Fruit fly (Drosophila melanogaster): Measurements from ENCODE around the gene Fit1.

Gene Fit1

DNA sequence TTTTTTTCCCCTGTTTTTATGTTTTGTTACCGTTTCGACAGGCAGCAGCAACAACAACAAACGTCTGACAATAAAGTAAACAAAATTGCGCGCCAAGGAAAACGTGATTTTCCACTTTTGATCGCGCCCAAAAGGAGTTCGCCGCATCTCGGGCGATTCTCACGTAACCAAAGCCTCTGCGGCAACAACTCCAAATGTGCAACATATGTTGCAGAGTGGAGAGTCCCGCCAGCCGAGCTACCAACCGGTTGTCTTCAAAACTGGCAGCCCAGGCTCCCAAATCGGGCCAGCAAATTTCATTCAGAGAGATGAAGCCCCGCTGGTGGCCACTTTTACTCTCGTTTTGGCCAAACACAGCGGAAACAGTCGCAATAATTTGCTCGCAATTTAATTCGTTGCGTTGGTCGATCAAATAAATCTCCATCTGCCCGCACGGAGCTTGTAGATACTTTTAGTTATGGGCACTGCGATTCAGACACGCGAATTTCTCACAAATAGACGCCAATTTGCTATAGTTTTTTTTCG, 47.9 kb upstream of the Fit1 start:
- no peak for TF ChIP-seq gce (GFP tag; IDR thresholded peaks at IDR 0.05)
- TF ChIP-seq CG31388 (GFP tag; optimal IDR thresholded peaks at IDR 0.05) = no peak
- TF ChIP-seq Doc3 (GFP tag; IDR thresholded peaks at IDR 0.05; ENCODE audit: partially characterized antibody) = no peak
- no peak for TF ChIP-seq br (optimal IDR thresholded peaks at IDR 0.05)
- no peak for TF ChIP-seq phol (tag; optimal IDR thresholded peaks at IDR 0.05)
- TF ChIP-seq zen2 (GFP tag; IDR thresholded peaks at IDR 0.05; ENCODE audit: partially characterized antibody) = no peak
- TF ChIP-seq CG9876 (GFP tag; optimal IDR thresholded peaks at IDR 0.05) = no peak
- no peak for TF ChIP-seq Tbp (GFP tag; optimal IDR thresholded peaks at IDR 0.05)
- TF ChIP-seq unc-4 (GFP tag; IDR thresholded peaks at IDR 0.05; ENCODE audit: partially characterized antibody) = no peak
- TF ChIP-seq CG3847 (GFP tag; IDR thresholded peaks at IDR 0.05) = no peak
- no peak for TF ChIP-seq CG5180 (GFP tag; optimal IDR thresholded peaks at IDR 0.05)
- no peak for TF ChIP-seq CG4424 (GFP tag; optimal IDR thresholded peaks at IDR 0.05)
- no peak for TF ChIP-seq CG16813 (GFP tag; IDR thresholded peaks at IDR 0.05; ENCODE audit: partially characterized antibody)
- no peak for TF ChIP-seq CG1792 (GFP tag; optimal IDR thresholded peaks at IDR 0.05)
- no peak for TF ChIP-seq cas (GFP tag; IDR thresholded peaks at IDR 0.05)
- TF ChIP-seq CG8290 (GFP tag; optimal IDR thresholded peaks at IDR 0.05) = no peak
- TF ChIP-seq CG8290 (tag; optimal IDR thresholded peaks at IDR 0.05) = no peak
- TF ChIP-seq Lpt (GFP tag; optimal IDR thresholded peaks at IDR 0.05) = no peak

DNA sequence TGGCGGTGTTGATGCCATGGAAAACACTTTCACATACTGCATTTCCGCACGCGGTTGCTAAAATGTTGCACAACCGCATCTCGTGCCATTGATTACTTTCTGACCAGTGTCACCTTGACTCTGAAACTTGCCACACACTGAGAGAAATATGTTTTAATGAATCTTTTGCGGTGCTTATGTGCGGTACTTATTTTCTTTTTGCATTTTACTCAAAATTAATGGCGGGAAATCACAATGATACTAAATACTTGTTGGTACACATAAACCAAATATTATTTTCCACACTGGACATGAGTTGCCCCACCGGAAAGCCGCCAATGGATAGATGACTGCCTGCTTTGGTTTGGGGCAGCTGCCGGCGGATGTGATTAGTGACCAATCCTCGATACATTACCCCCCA, 46.6 kb upstream of the Fit1 start:
- no peak for TF ChIP-seq CG17912 (GFP tag; optimal IDR thresholded peaks at IDR 0.05)
- TF ChIP-seq Kr (GFP tag; optimal IDR thresholded peaks at IDR 0.05) = no peak
- no peak for TF ChIP-seq CG11560 (tag; IDR thresholded peaks at IDR 0.05)
- no peak for TF ChIP-seq sqz (GFP tag; optimal IDR thresholded peaks at IDR 0.05)
- TF ChIP-seq CG7963 (GFP tag; IDR thresholded peaks at IDR 0.05; ENCODE audit: partially characterized antibody) = no peak
- TF ChIP-seq sens (GFP tag) = no peak
- TF ChIP-seq CG12391 (tag; optimal IDR thresholded peaks at IDR 0.05) = no peak
- no peak for TF ChIP-seq CG10979 (tag; optimal IDR thresholded peaks at IDR 0.05)
- no peak for TF ChIP-seq CG5245 (GFP tag; optimal IDR thresholded peaks at IDR 0.05)
- TF ChIP-seq MESR4 (GFP tag; optimal IDR thresholded peaks at IDR 0.05) = no peak
- TF ChIP-seq kay (GFP tag; optimal IDR thresholded peaks at IDR 0.05) = no peak
- TF ChIP-seq vnd (GFP tag; IDR thresholded peaks at IDR 0.05; ENCODE audit: partially characterized antibody) = no peak
- no peak for TF ChIP-seq Deaf1 (tag; optimal IDR thresholded peaks at IDR 0.05)
- no peak for TF ChIP-seq CG3847 (GFP tag; IDR thresholded peaks at IDR 0.05)
- TF ChIP-seq CG17186 (GFP tag; optimal IDR thresholded peaks at IDR 0.05) = no peak
- TF ChIP-seq sisA (GFP tag; IDR thresholded peaks at IDR 0.05) = no peak
- no peak for TF ChIP-seq dimm (GFP tag; IDR thresholded peaks at IDR 0.05)

DNA sequence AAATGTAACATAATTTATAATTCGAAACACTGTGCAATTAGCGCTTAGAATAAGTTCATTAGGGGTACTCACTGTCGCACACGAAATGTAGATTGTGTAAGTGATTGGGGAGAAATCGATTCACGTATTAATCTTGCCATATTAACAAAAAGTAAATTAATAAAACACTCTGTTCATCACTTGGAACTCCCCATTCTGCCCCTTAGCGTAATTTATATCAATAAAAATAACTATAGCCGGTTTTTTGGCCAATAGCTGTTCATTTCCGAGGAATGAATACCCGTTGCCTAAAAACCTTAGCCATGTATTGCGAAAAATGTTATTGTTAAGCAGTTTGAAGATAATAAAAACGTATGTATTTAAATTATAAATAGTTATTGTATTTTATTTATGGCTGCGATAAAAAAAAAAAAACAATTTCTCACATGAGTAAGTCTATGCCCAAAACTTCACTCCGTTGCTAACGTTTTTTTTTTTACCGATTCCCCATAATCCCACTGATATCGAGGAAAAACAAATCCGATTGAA, 44.0 kb upstream of the Fit1 start, which contains the start of gene Ugt305A1:
Gene Ugt305A1 (plus strand): TSS at position 478 of the 528 bp plus-strand sequence.
- TF ChIP-seq CG10274 (GFP tag; optimal IDR thresholded peaks at IDR 0.05) = no peak
- no peak for TF ChIP-seq prd (optimal IDR thresholded peaks at IDR 0.05)
- TF ChIP-seq prd (GFP tag; IDR thresholded peaks at IDR 0.05) = peak; percentile 26; the same call in 1 of the 3 replicates
- peak; percentile 22 for TF ChIP-seq Hmr (GFP tag; optimal IDR thresholded peaks at IDR 0.05)
- no peak for TF ChIP-seq CrebB (tag; optimal IDR thresholded peaks at IDR 0.05)
- TF ChIP-seq CG16779 (GFP tag; IDR thresholded peaks at IDR 0.05) = no peak
- no peak for TF ChIP-seq NC2β (GFP tag; optimal IDR thresholded peaks at IDR 0.05)
- peak; percentile 4 for TF ChIP-seq CG15514 (GFP tag; optimal IDR thresholded peaks at IDR 0.05)
- TF ChIP-seq run (tag; optimal IDR thresholded peaks at IDR 0.05) = no peak
- peak; percentile 6 for TF ChIP-seq Oli (tag; optimal IDR thresholded peaks at IDR 0.05)
- no peak for TF ChIP-seq Hr39 (optimal IDR thresholded peaks at IDR 0.05)
- no peak for TF ChIP-seq CG3163 (GFP tag; optimal IDR thresholded peaks at IDR 0.05)
- no peak for TF ChIP-seq knrl (GFP tag; IDR thresholded peaks at IDR 0.05; ENCODE audit: partially characterized antibody)
- TF ChIP-seq da (GFP tag; optimal IDR thresholded peaks at IDR 0.05) = no peak
- 0 out of 3 replicates have a peak, but pooled peaks have one; percentile 19 for TF ChIP-seq dysf (GFP tag; IDR thresholded peaks at IDR 0.05)
- no peak for TF ChIP-seq CG3995 (GFP tag; optimal IDR thresholded peaks at IDR 0.05)
- no peak for TF ChIP-seq CHES-1-like (GFP tag; optimal IDR thresholded peaks at IDR 0.05)
- no peak for TF ChIP-seq cato (GFP tag; optimal IDR thresholded peaks at IDR 0.05; ENCODE audit: borderline replicate concordance)
